Worm (Caenorhabditis elegans): ENCODE data around the gene rga-4.

ce11 chrV:1416154-1416553 lies 33.1 kb upstream of the rga-4 start:
- no peak for TF ChIP-seq elt-3 (tag; optimal IDR thresholded peaks at IDR 0.05)
- no peak for TF ChIP-seq mdl-1 (tag; optimal IDR thresholded peaks at IDR 0.05)
- no peak for TF ChIP-seq blmp-1 (tag; optimal IDR thresholded peaks at IDR 0.05; ENCODE audit: insufficient read depth)
- no peak for TF ChIP-seq nhr-12 (tag; optimal IDR thresholded peaks at IDR 0.05)
- no peak for TF ChIP-seq R02D3.7 (tag; optimal IDR thresholded peaks at IDR 0.05)
- TF ChIP-seq ztf-1 (GFP tag; conservative IDR thresholded peaks at IDR 0.05) = no peak
- no peak for TF ChIP-seq zag-1 (tag; optimal IDR thresholded peaks at IDR 0.05)
- TF ChIP-seq nhr-21 (tag; optimal IDR thresholded peaks at IDR 0.05) = no peak
- TF ChIP-seq unc-62 (GFP tag; optimal IDR thresholded peaks at IDR 0.05) = no peak
- no peak for TF ChIP-seq nhr-6 (tag; optimal IDR thresholded peaks at IDR 0.05)
- no peak for TF ChIP-seq alr-1 (tag; optimal IDR thresholded peaks at IDR 0.05)
- TF ChIP-seq skn-1 (tag; optimal IDR thresholded peaks at IDR 0.05) = no peak

All from whole organism, L2 larva.